Worm (Caenorhabditis elegans): ENCODE measurements around the gene F32D1.11.

ce11 chrV:4341208-4341607, 25.1 kb downstream of the F32D1.11 start, which contains the start of gene glrx-3:
- TF ChIP-seq hmg-20 (GFP tag; IDR thresholded peaks at IDR 0.05): no peak
- no peak for TF ChIP-seq ama-1 (optimal IDR thresholded peaks at IDR 0.05)
- TF ChIP-seq ama-1 (GFP tag; optimal IDR thresholded peaks at IDR 0.05): no peak
- no peak for TF ChIP-seq die-1 (tag; optimal IDR thresholded peaks at IDR 0.05)
- TF ChIP-seq lin-35 (GFP tag; optimal IDR thresholded peaks at IDR 0.05): no peak
- TF ChIP-seq unc-130 (GFP tag; optimal IDR thresholded peaks at IDR 0.05): no peak
- TF ChIP-seq T07F8.4 (tag; optimal IDR thresholded peaks at IDR 0.05): no peak
- TF ChIP-seq fkh-3 (tag; optimal IDR thresholded peaks at IDR 0.05): no peak
- TF ChIP-seq dpff-1 (tag; optimal IDR thresholded peaks at IDR 0.05): no peak
- no peak for TF ChIP-seq hsf-1 (GFP tag; IDR thresholded peaks at IDR 0.05)
- no peak for TF ChIP-seq nhr-27 (tag; optimal IDR thresholded peaks at IDR 0.05)
- TF ChIP-seq snpc-1.1 (tag; optimal IDR thresholded peaks at IDR 0.05; ENCODE audit: insufficient read depth): no peak
- TF ChIP-seq Y53G8AR.9 (GFP tag; conservative IDR thresholded peaks at IDR 0.05): no peak
- TF ChIP-seq unc-62 (GFP tag; optimal IDR thresholded peaks at IDR 0.05): no peak
- no peak for TF ChIP-seq sptf-2 (GFP tag; optimal IDR thresholded peaks at IDR 0.05)
